Worm (Caenorhabditis elegans): ENCODE results near the gene eri-3.

eri-3 gene

ce11 chrII:1131821-1132220 lies 8.5 kb downstream of the eri-3 start:
- TF ChIP-seq M03D4.4 (tag; optimal IDR thresholded peaks at IDR 0.05), result no peak
- TF ChIP-seq unc-39 (tag; optimal IDR thresholded peaks at IDR 0.05), result no peak
- no peak for TF ChIP-seq blmp-1 (tag; optimal IDR thresholded peaks at IDR 0.05)
- no peak for TF ChIP-seq tbx-8 (GFP tag; optimal IDR thresholded peaks at IDR 0.05)
- no peak for TF ChIP-seq ztf-11 (tag; optimal IDR thresholded peaks at IDR 0.05)
- TF ChIP-seq nhr-12 (tag; optimal IDR thresholded peaks at IDR 0.05), result no peak
- TF ChIP-seq snpc-4 (tag; optimal IDR thresholded peaks at IDR 0.05), result no peak
- TF ChIP-seq sptf-1 (tag; optimal IDR thresholded peaks at IDR 0.05), result no peak
- TF ChIP-seq drap-1 (GFP tag; optimal IDR thresholded peaks at IDR 0.05), result no peak
- no peak for TF ChIP-seq hlh-1 (tag; optimal IDR thresholded peaks at IDR 0.05)
- TF ChIP-seq mep-1 (tag; optimal IDR thresholded peaks at IDR 0.05), result no peak
- TF ChIP-seq mab-5 (tag; optimal IDR thresholded peaks at IDR 0.05), result no peak
- no peak for TF ChIP-seq mls-2 (tag; optimal IDR thresholded peaks at IDR 0.05)
- no peak for TF ChIP-seq zip-8 (tag; optimal IDR thresholded peaks at IDR 0.05)
- no peak for TF ChIP-seq elt-3 (tag; optimal IDR thresholded peaks at IDR 0.05)
- no peak for TF ChIP-seq ceh-43 (GFP tag; optimal IDR thresholded peaks at IDR 0.05)
- TF ChIP-seq ces-1 (GFP tag; optimal IDR thresholded peaks at IDR 0.05), result no peak
- TF ChIP-seq bed-3 (GFP tag; optimal IDR thresholded peaks at IDR 0.05), result no peak

- TF ChIP-seq unc-120 (tag; optimal IDR thresholded peaks at IDR 0.05; ENCODE audit: poor library complexity, severe bottlenecking) (no peak), mls-2 (tag; optimal IDR thresholded peaks at IDR 0.05) (no peak), snpc-4 (tag; optimal IDR thresholded peaks at IDR 0.05) (no peak), lin-13 (tag; optimal IDR thresholded peaks at IDR 0.05) (no peak), lsy-2 (tag; optimal IDR thresholded peaks at IDR 0.05) (no peak), nhr-12 (tag; optimal IDR thresholded peaks at IDR 0.05) (no peak), ces-1 (GFP tag; optimal IDR thresholded peaks at IDR 0.05) (no peak), ceh-43 (GFP tag; optimal IDR thresholded peaks at IDR 0.05) (no peak), cnd-1 (tag; optimal IDR thresholded peaks at IDR 0.05) (no peak), ham-2 (GFP tag; optimal IDR thresholded peaks at IDR 0.05) (no peak), lin-32 (GFP tag; optimal IDR thresholded peaks at IDR 0.05) (no peak), pha-4 (tag; optimal IDR thresholded peaks at IDR 0.05) (no peak), nhr-28 (tag; optimal IDR thresholded peaks at IDR 0.05) (no peak)
Observed at ce11 chrII:1132750-1133149, 9.4 kb downstream of the eri-3 start.

ce11 chrII:1133295-1133694 lies 10.0 kb downstream of the eri-3 start:
- no peak for TF ChIP-seq flh-1 (GFP tag; optimal IDR thresholded peaks at IDR 0.05)
- no peak for TF ChIP-seq ceh-39 (tag; optimal IDR thresholded peaks at IDR 0.05)
- TF ChIP-seq elt-1 (tag; optimal IDR thresholded peaks at IDR 0.05; ENCODE audit: borderline replicate concordance, insufficient read depth), result no peak
- TF ChIP-seq mls-2 (tag; optimal IDR thresholded peaks at IDR 0.05), result no peak
- TF ChIP-seq nhr-237 (tag; optimal IDR thresholded peaks at IDR 0.05), result no peak
- no peak for TF ChIP-seq tbx-8 (GFP tag; optimal IDR thresholded peaks at IDR 0.05)
- no peak for TF ChIP-seq lsy-2 (tag; optimal IDR thresholded peaks at IDR 0.05)
- TF ChIP-seq unc-62 (GFP tag; optimal IDR thresholded peaks at IDR 0.05), result no peak
- TF ChIP-seq lin-13 (tag; optimal IDR thresholded peaks at IDR 0.05), result no peak
- no peak for TF ChIP-seq sem-2 (GFP tag; optimal IDR thresholded peaks at IDR 0.05)
- no peak for TF ChIP-seq unc-120 (tag; optimal IDR thresholded peaks at IDR 0.05; ENCODE audit: poor library complexity, severe bottlenecking)

DNA sequence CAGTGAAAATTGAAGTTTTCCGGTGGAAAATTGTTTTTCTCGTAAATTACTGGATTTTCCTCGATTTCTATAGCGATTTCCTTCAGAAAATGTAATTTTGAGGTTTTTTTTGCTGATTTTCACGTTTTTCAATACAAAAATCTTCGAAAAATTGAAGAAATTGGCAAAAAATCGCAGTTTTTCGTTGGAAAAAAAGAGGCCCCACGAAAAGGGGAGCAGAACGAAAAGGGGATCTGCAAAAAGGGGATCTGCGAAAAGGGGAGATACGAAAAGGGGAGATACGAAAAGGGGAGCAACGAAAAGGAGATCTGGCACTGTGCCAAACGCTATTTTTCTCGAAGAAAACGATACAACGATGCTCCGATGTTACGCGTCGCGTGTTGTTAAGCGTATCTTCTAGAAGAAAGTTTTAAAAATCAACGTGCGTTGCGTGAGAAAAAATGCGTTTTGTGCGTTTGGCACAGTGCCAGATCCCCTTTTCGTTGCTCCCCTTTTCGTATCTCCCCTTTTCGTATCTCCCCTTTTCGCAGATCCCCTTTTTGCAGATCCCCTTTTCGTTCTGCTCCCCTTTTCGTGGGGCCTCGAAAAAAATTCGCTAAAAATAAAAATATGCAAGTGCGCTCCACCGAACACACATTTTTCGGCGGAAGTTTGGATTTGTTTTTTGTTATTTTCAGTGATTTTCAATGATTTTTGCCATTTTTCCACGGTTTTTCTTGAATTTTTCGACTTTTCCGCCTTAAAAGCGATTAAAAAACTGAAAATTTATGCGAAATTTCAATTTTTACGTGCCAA lies 11.2 kb downstream of the eri-3 start:
- TF ChIP-seq sptf-1 (tag; optimal IDR thresholded peaks at IDR 0.05) (peak; percentile 47), cnd-1 (tag; optimal IDR thresholded peaks at IDR 0.05) (peak; percentile 5)

DNA sequence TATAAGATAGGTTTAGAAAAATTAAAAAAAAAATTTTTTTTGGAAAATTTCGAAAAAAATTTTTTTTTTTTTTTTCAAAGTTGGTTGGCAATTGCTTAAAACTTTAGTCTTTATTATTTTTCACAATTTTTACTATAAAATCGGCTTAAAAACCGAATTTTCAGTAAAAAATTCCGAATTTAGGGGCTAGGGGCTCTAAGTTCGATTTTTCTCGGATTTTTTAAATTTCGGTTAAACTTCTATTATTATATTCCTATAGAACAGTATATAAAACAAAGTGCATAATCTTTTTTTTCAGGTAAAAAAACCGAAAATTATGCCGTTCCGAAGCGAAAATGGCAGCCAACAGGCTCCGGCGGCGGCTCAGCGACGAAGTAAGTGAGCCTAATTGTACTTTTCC lies 13.2 kb downstream of the eri-3 start, which contains the start of gene pod-2:
Gene pod-2 (plus strand): TSS at position 301 of the 400 bp plus-strand sequence.
- TF ChIP-seq lin-13 (tag; optimal IDR thresholded peaks at IDR 0.05) (no peak), flh-1 (GFP tag; optimal IDR thresholded peaks at IDR 0.05) (no peak), lsy-2 (tag; optimal IDR thresholded peaks at IDR 0.05) (no peak), nhr-12 (tag; optimal IDR thresholded peaks at IDR 0.05) (no peak), hlh-1 (tag; optimal IDR thresholded peaks at IDR 0.05) (no peak), unc-39 (tag; optimal IDR thresholded peaks at IDR 0.05) (no peak)
